Fruit fly (Drosophila melanogaster): ENCODE data around the gene CG12071.

dm6 chr3R:30863971-30864370 lies 16.9 kb downstream of the CG12071 start:
- TF ChIP-seq CG42726 (GFP tag; IDR thresholded peaks at IDR 0.05; ENCODE audit: partially characterized antibody) (no peak), GATAe (GFP tag; conservative IDR thresholded peaks at IDR 0.05) (no peak), Ravus (GFP tag; IDR thresholded peaks at IDR 0.05) (no peak), Bdp1 (GFP tag; optimal IDR thresholded peaks at IDR 0.05) (no peak)
